Fruit fly (Drosophila melanogaster) whole organism, wandering third instar larva: ENCODE measurements around the gene AlaRS.
A peak's percentile ranks its signal among the peaks of the same experiment; 100 is the strongest.

ENCODE experiments used
- Abd-B ChIP-seq: fragments of >200 bp; optimal IDR thresholded peaks from 2 replicates; lab custom pipeline; 2017; ENCODE audit warnings: missing biosample characterization, missing genetic modification characterization
- CG32264 ChIP-seq: fragments of 200-800 bp; sonication (Bioruptor generic); optimal IDR thresholded peaks from 2 replicates; lab custom pipeline; 2016; ENCODE audit warnings: missing biosample characterization, missing genetic modification characterization
- CG9705 ChIP-seq: fragments of 200-800 bp; sonication (Bioruptor generic); optimal IDR thresholded peaks from 2 replicates; lab custom pipeline; 2018; ENCODE audit warnings: missing biosample characterization, mild to moderate bottlenecking, missing genetic modification characterization
- CrebA ChIP-seq: fragments of 200-800 bp; sonication (Bioruptor generic); optimal IDR thresholded peaks from 2 replicates; lab custom pipeline; 2016; ENCODE audit warnings: missing biosample characterization, mild to moderate bottlenecking, missing genetic modification characterization, borderline replicate concordance
- Dfd ChIP-seq: fragments of >200 bp; optimal IDR thresholded peaks from 2 replicates; lab custom pipeline; 2017; ENCODE audit warnings: missing biosample characterization, missing genetic modification characterization
- Dif ChIP-seq: fragments of 200-275, 200-300 bp; sonication (Bioruptor generic); optimal IDR thresholded peaks from 2 replicates; lab custom pipeline; 2018; ENCODE audit warnings: missing biosample characterization, missing genetic modification characterization; ENCODE audit not compliant: partially characterized antibody
- GATAd ChIP-seq: sonication (Bioruptor generic); optimal IDR thresholded peaks from 2 replicates; lab custom pipeline; 2016; ENCODE audit warnings: missing biosample characterization, missing genetic modification characterization
- HLH106 ChIP-seq: fragments of 200-800 bp; optimal IDR thresholded peaks from 3 replicates; lab custom pipeline; 2019; ENCODE audit warnings: missing biosample characterization, mild to moderate bottlenecking, missing genetic modification characterization, moderate library complexity
- Hnf4 ChIP-seq: fragments of 200-800 bp; sonication (Bioruptor generic); optimal IDR thresholded peaks from 2 replicates; lab custom pipeline; 2016; ENCODE audit warnings: missing biosample characterization, mild to moderate bottlenecking, missing genetic modification characterization
- Hr78 ChIP-seq: fragments of >200 bp; optimal IDR thresholded peaks from 2 replicates; lab custom pipeline; 2017; ENCODE audit warnings: missing biosample characterization, missing genetic modification characterization
- Hr83 ChIP-seq: fragments of 200-300 bp; sonication (Bioruptor generic); optimal IDR thresholded peaks from 2 replicates; lab custom pipeline; 2016; ENCODE audit warnings: missing biosample characterization, mild to moderate bottlenecking, missing genetic modification characterization, moderate library complexity; ENCODE audit not compliant: poor library complexity, severe bottlenecking
- Jra ChIP-seq: sonication (Bioruptor generic); optimal IDR thresholded peaks from 2 replicates; lab custom pipeline; 2016; ENCODE audit warnings: missing biosample characterization, missing genetic modification characterization
- Mio ChIP-seq: sonication (Bioruptor generic); optimal IDR thresholded peaks from 2 replicates; lab custom pipeline; 2016; ENCODE audit warnings: missing biosample characterization, missing genetic modification characterization
- Myc ChIP-seq: fragments of >200 bp; optimal IDR thresholded peaks from 2 replicates; lab custom pipeline; 2017
- N ChIP-seq: fragments of >200 bp; optimal IDR thresholded peaks from 2 replicates; lab custom pipeline; 2018; ENCODE audit warnings: missing biosample characterization, missing external identifiers, missing genetic modification characterization
- OdsH ChIP-seq: fragments of 200-800 bp; sonication (Bioruptor generic); optimal IDR thresholded peaks from 2 replicates; lab custom pipeline; 2016; ENCODE audit warnings: missing biosample characterization, mild to moderate bottlenecking, missing genetic modification characterization
- Rel ChIP-seq, 2 experiments: fragments of 200-800 bp; sonication (Bioruptor generic) in 1 of 2; optimal IDR thresholded peaks; 2 replicates in 1 of 2; 3 replicates in 1 of 2; lab custom pipeline; 2016 to 2019; ENCODE audit warnings: mild to moderate bottlenecking in 2 of 2, missing biosample characterization in 2 of 2, missing genetic modification characterization in 2 of 2, moderate library complexity in 1 of 2
- Sp1 ChIP-seq: fragments of 200-800 bp; sonication (Bioruptor generic); optimal IDR thresholded peaks from 3 replicates; lab custom pipeline; 2019; ENCODE audit warnings: missing biosample characterization, mild to moderate bottlenecking, missing genetic modification characterization, moderate library complexity
- Vsx2 ChIP-seq: fragments of 200-300, 225-300 bp; sonication (Bioruptor generic); optimal IDR thresholded peaks from 2 replicates; lab custom pipeline; 2018; ENCODE audit warnings: missing biosample characterization, missing genetic modification characterization; ENCODE audit not compliant: partially characterized antibody
- br ChIP-seq: fragments of 200-800 bp; sonication (Bioruptor generic); optimal IDR thresholded peaks from 2 replicates; lab custom pipeline; 2016; ENCODE audit warnings: missing biosample characterization, missing genetic modification characterization
- brk ChIP-seq: fragments of 200-800 bp; sonication (Bioruptor generic); optimal IDR thresholded peaks from 2 replicates; lab custom pipeline; 2016; ENCODE audit warnings: missing biosample characterization, mild to moderate bottlenecking, missing genetic modification characterization
- dl ChIP-seq, 2 experiments: fragments of 175-275, 200-275 bp in 1 of 2; fragments of 200-275 bp in 1 of 2; sonication (Bioruptor generic); optimal IDR thresholded peaks; lab custom pipeline; 2018; ENCODE audit warnings: mild to moderate bottlenecking in 2 of 2, missing biosample characterization in 2 of 2, missing genetic modification characterization in 2 of 2, moderate library complexity in 2 of 2; ENCODE audit not compliant: partially characterized antibody in 2 of 2, insufficient read depth in 1 of 2
- dmrt93B ChIP-seq: fragments of 200-800 bp; sonication (Bioruptor generic); optimal IDR thresholded peaks from 2 replicates; lab custom pipeline; 2018; ENCODE audit warnings: missing biosample characterization, mild to moderate bottlenecking, missing genetic modification characterization
- dsf ChIP-seq: sonication (Bioruptor generic); optimal IDR thresholded peaks from 2 replicates; lab custom pipeline; 2016; ENCODE audit warnings: missing biosample characterization, missing genetic modification characterization, borderline replicate concordance
- ey ChIP-seq: fragments of 200-800 bp; sonication (Bioruptor generic); optimal IDR thresholded peaks from 2 replicates; lab custom pipeline; 2016; ENCODE audit warnings: missing biosample characterization, missing genetic modification characterization
- foxo ChIP-seq, 2 experiments: fragments of 200-800 bp; sonication (Bioruptor generic); optimal IDR thresholded peaks; 2 replicates in 1 of 2; 3 replicates in 1 of 2; lab custom pipeline; 2016 to 2017; ENCODE audit warnings: missing biosample characterization in 2 of 2, missing genetic modification characterization in 2 of 2
- fru ChIP-seq: fragments of 200-800 bp; sonication (Bioruptor generic); optimal IDR thresholded peaks from 3 replicates; lab custom pipeline; 2016; ENCODE audit warnings: missing biosample characterization, mild to moderate bottlenecking, missing genetic modification characterization
- h ChIP-seq: fragments of 200-800 bp; sonication (Bioruptor generic); optimal IDR thresholded peaks from 3 replicates; lab custom pipeline; 2016; ENCODE audit warnings: missing biosample characterization, mild to moderate bottlenecking, missing genetic modification characterization
- jim ChIP-seq: fragments of 175-275, 200-325 bp; sonication (Bioruptor generic); optimal IDR thresholded peaks from 2 replicates; lab custom pipeline; 2016; ENCODE audit warnings: missing biosample characterization, mild to moderate bottlenecking, missing genetic modification characterization
- lola ChIP-seq: fragments of >200 bp; optimal IDR thresholded peaks from 2 replicates; lab custom pipeline; 2017; ENCODE audit warnings: missing biosample characterization, missing genetic modification characterization
- pan ChIP-seq: fragments of >200 bp; optimal IDR thresholded peaks from 2 replicates; lab custom pipeline; 2017
- psq ChIP-seq: fragments of 200-800 bp; sonication (Bioruptor generic); optimal IDR thresholded peaks from 3 replicates; lab custom pipeline; 2017; ENCODE audit warnings: missing biosample characterization, mild to moderate bottlenecking, missing genetic modification characterization, moderate library complexity
- rgr ChIP-seq: fragments of 200-800 bp; sonication (Bioruptor generic); optimal IDR thresholded peaks from 3 replicates; lab custom pipeline; 2016; ENCODE audit warnings: missing biosample characterization, mild to moderate bottlenecking, missing genetic modification characterization
- sage ChIP-seq: fragments of 200-800 bp; sonication (Bioruptor generic); optimal IDR thresholded peaks from 2 replicates; lab custom pipeline; 2016; ENCODE audit warnings: missing biosample characterization, mild to moderate bottlenecking, missing genetic modification characterization
- sv ChIP-seq: fragments of 200-800 bp; sonication (Bioruptor generic); optimal IDR thresholded peaks from 3 replicates; lab custom pipeline; 2016; ENCODE audit warnings: missing biosample characterization, missing genetic modification characterization
- tai ChIP-seq: sonication (Bioruptor generic); optimal IDR thresholded peaks from 2 replicates; lab custom pipeline; 2016; ENCODE audit warnings: missing biosample characterization, missing genetic modification characterization
- usp ChIP-seq: fragments of >200 bp; optimal IDR thresholded peaks from 2 replicates; lab custom pipeline; 2017; ENCODE audit warnings: missing biosample characterization, missing genetic modification characterization
- woc ChIP-seq: sonication (Bioruptor generic); optimal IDR thresholded peaks from 2 replicates; lab custom pipeline; 2016; ENCODE audit warnings: missing biosample characterization, mild to moderate bottlenecking, missing genetic modification characterization

The AlaRS gene

dm6 chr2L:8372248-8372647 lies 9.3 kb downstream of the AlaRS start:
- TF ChIP-seq brk (GFP tag; lab: Kevin White, UChicago) (no peak), Rel (GFP tag; optimal IDR thresholded peaks at IDR 0.05; lab: Kevin White, UChicago) (no peak), Rel (tag; optimal IDR thresholded peaks at IDR 0.05; lab: Kevin White, UChicago) (peak; percentile 27)

- TF ChIP-seq Abd-B (GFP tag; lab: Kevin White, UChicago) = no peak
- TF ChIP-seq CG32264 (GFP tag; lab: Kevin White, UChicago) = no peak
- no peak for TF ChIP-seq dl (GFP tag; optimal IDR thresholded peaks at IDR 0.05; lab: Kevin White, UChicago; ENCODE audit: insufficient read depth in 1 of 2, partially characterized antibody in 2 of 2)
- TF ChIP-seq Dif = no peak
- TF ChIP-seq Jra (GFP tag; lab: Kevin White, UChicago) = no peak
- no peak for TF ChIP-seq br (GFP tag; lab: Kevin White, UChicago)
- no peak for TF ChIP-seq Rel (GFP tag; optimal IDR thresholded peaks at IDR 0.05; lab: Kevin White, UChicago)
- no peak for TF ChIP-seq Rel (tag; optimal IDR thresholded peaks at IDR 0.05; lab: Kevin White, UChicago)
- TF ChIP-seq Mio = no peak
- no peak for TF ChIP-seq foxo (GFP tag; optimal IDR thresholded peaks at IDR 0.05; lab: Kevin White, UChicago)
- TF ChIP-seq Vsx2 (GFP tag; lab: Kevin White, UChicago) = no peak
These were observed 10.1 kb downstream of the AlaRS start for dm6 chr2L:8371354-8371937.

- TF ChIP-seq CG9705 (GFP tag; lab: Kevin White, UChicago) (no peak), Dfd (GFP tag; lab: Kevin White, UChicago) (no peak), N (GFP tag; lab: Kevin White, UChicago) (no peak), usp (GFP tag; lab: Kevin White, UChicago) (no peak), Dif (peak; percentile 87), Jra (GFP tag; lab: Kevin White, UChicago) (no peak), GATAd (GFP tag; lab: Kevin White, UChicago) (no peak), CG32264 (GFP tag; lab: Kevin White, UChicago) (no peak), Myc (lab: Kevin White, UChicago) (no peak), dl (GFP tag; optimal IDR thresholded peaks at IDR 0.05; lab: Kevin White, UChicago; ENCODE audit: insufficient read depth in 1 of 2, partially characterized antibody in 2 of 2) (no peak), br (GFP tag; lab: Kevin White, UChicago) (peak; percentile 15), Sp1 (no peak), Rel (GFP tag; optimal IDR thresholded peaks at IDR 0.05; lab: Kevin White, UChicago) (no peak), Rel (tag; optimal IDR thresholded peaks at IDR 0.05; lab: Kevin White, UChicago) (peak; percentile 48), psq (GFP tag; lab: Kevin White, UChicago) (no peak), Mio (no peak), sv (GFP tag; lab: Kevin White, UChicago) (no peak), Abd-B (GFP tag; lab: Kevin White, UChicago) (no peak), Hnf4 (GFP tag; lab: Kevin White, UChicago) (peak; percentile 55), HLH106 (tag; lab: Kevin White, UChicago) (no peak), CrebA (GFP tag; lab: Kevin White, UChicago) (no peak), Hr78 (GFP tag; lab: Kevin White, UChicago) (no peak), foxo (GFP tag; optimal IDR thresholded peaks at IDR 0.05; lab: Kevin White, UChicago) (peak in 1 of 2 experiments; percentile 17), fru (no peak), rgr (GFP tag; lab: Kevin White, UChicago) (peak; percentile 49), Hr83 (GFP tag; lab: Kevin White, UChicago) (peak; percentile 3), pan (lab: Kevin White, UChicago) (no peak), dmrt93B (GFP tag; lab: Kevin White, UChicago) (no peak), h (GFP tag; lab: Kevin White, UChicago) (peak; percentile 41), jim (GFP tag; lab: Kevin White, UChicago) (no peak), dsf (no peak), sage (GFP tag; lab: Kevin White, UChicago) (no peak), Vsx2 (GFP tag; lab: Kevin White, UChicago) (peak; percentile 98), ey (no peak), lola (GFP tag; lab: Kevin White, UChicago) (no peak), tai (no peak), woc (GFP tag; lab: Kevin White, UChicago) (no peak), OdsH (GFP tag; lab: Kevin White, UChicago) (peak; percentile 68), brk (GFP tag; lab: Kevin White, UChicago) (no peak)
- TF ChIP-seq, all 38 proteins: peak for 10
These were observed 10.9 kb downstream of the AlaRS start, which contains the start of gene CG17292 for dm6 chr2L:8370364-8371326. CG17292 (plus strand) TSS chr2L:8370454.
